Worm (Caenorhabditis elegans): ENCODE measurements around the gene F43C11.11.

F43C11.11 gene

ce11 chrII:2363673-2364072 lies at the start of gene F43C11.11:
TSS of gene F43C11.11 (minus strand) at chrII:2363773.
- no peak for TF ChIP-seq ceh-19 (GFP tag; optimal IDR thresholded peaks at IDR 0.05)
- no peak for TF ChIP-seq hlh-30 (tag; optimal IDR thresholded peaks at IDR 0.05; ENCODE audit: insufficient read depth)

ce11 chrII:2412649-2413048 lies 49.1 kb upstream of the F43C11.11 start, which contains the start of gene fbxa-182:
TSS of gene fbxa-182 (minus strand) at chrII:2412749.
- no peak for TF ChIP-seq odd-2 (tag; optimal IDR thresholded peaks at IDR 0.05)
- no peak for TF ChIP-seq K02D7.2 (tag; optimal IDR thresholded peaks at IDR 0.05)
- TF ChIP-seq K09A11.1 (tag; optimal IDR thresholded peaks at IDR 0.05; ENCODE audit: insufficient read depth): no peak
- TF ChIP-seq C08G9.2 (tag; optimal IDR thresholded peaks at IDR 0.05): no peak
- TF ChIP-seq elt-2 (tag; optimal IDR thresholded peaks at IDR 0.05): no peak
- no peak for TF ChIP-seq ref-2 (tag; optimal IDR thresholded peaks at IDR 0.05)
- no peak for TF ChIP-seq ceh-9 (tag; optimal IDR thresholded peaks at IDR 0.05)
- no peak for TF ChIP-seq ceh-2 (tag; optimal IDR thresholded peaks at IDR 0.05)

ce11 chrII:2411555-2411954 lies 48.0 kb upstream of the F43C11.11 start:
- no peak for TF ChIP-seq dve-1 (tag; optimal IDR thresholded peaks at IDR 0.05)
- TF ChIP-seq mec-3 (tag; optimal IDR thresholded peaks at IDR 0.05; ENCODE audit: borderline replicate concordance): no peak
- TF ChIP-seq unc-55 (GFP tag; optimal IDR thresholded peaks at IDR 0.05): no peak
- no peak for TF ChIP-seq pax-1 (tag; optimal IDR thresholded peaks at IDR 0.05)
- no peak for TF ChIP-seq nfya-1 (tag; optimal IDR thresholded peaks at IDR 0.05)
- TF ChIP-seq ceh-48 (tag; optimal IDR thresholded peaks at IDR 0.05): no peak
- TF ChIP-seq npax-4 (tag; optimal IDR thresholded peaks at IDR 0.05): no peak
- no peak for TF ChIP-seq pqm-1 (tag; optimal IDR thresholded peaks at IDR 0.05)

- no peak for TF ChIP-seq F13H6.1 (tag; optimal IDR thresholded peaks at IDR 0.05)
- TF ChIP-seq gmeb-2 (tag; optimal IDR thresholded peaks at IDR 0.05): no peak
- TF ChIP-seq C08G9.2 (tag; optimal IDR thresholded peaks at IDR 0.05): no peak
- no peak for TF ChIP-seq pha-4 (tag; optimal IDR thresholded peaks at IDR 0.05)
- TF ChIP-seq madf-2 (tag; optimal IDR thresholded peaks at IDR 0.05): no peak
- no peak for TF ChIP-seq ztf-16 (tag; optimal IDR thresholded peaks at IDR 0.05)
- TF ChIP-seq ceh-6 (GFP tag; optimal IDR thresholded peaks at IDR 0.05): no peak
- TF ChIP-seq sdc-2 (tag; optimal IDR thresholded peaks at IDR 0.05): no peak
- no peak for TF ChIP-seq unc-86 (tag; optimal IDR thresholded peaks at IDR 0.05)
- TF ChIP-seq odd-2 (tag; optimal IDR thresholded peaks at IDR 0.05): no peak
- no peak for TF ChIP-seq pqm-1 (tag; optimal IDR thresholded peaks at IDR 0.05)
- TF ChIP-seq ceh-19 (GFP tag; optimal IDR thresholded peaks at IDR 0.05): no peak
- TF ChIP-seq nfya-1 (tag; optimal IDR thresholded peaks at IDR 0.05): no peak
These were observed 47.5 kb upstream of the F43C11.11 start for ce11 chrII:2411093-2411492.

- TF ChIP-seq ceh-31 (tag; optimal IDR thresholded peaks at IDR 0.05): no peak
- TF ChIP-seq hlh-30 (tag; optimal IDR thresholded peaks at IDR 0.05; ENCODE audit: insufficient read depth): no peak
- no peak for TF ChIP-seq sox-4 (tag; optimal IDR thresholded peaks at IDR 0.05)
- no peak for TF ChIP-seq unc-86 (tag; optimal IDR thresholded peaks at IDR 0.05)
- TF ChIP-seq mec-3 (tag; optimal IDR thresholded peaks at IDR 0.05; ENCODE audit: borderline replicate concordance): no peak
These were observed 40.4 kb upstream of the F43C11.11 start, which contains the start of gene F16G10.1 for ce11 chrII:2403984-2404383. TSS of gene F16G10.1 (plus strand) at chrII:2404284.

ce11 chrII:2399810-2400209 lies 36.2 kb upstream of the F43C11.11 start:
- TF ChIP-seq ttx-3 (tag; optimal IDR thresholded peaks at IDR 0.05) (no peak), zip-5 (tag; optimal IDR thresholded peaks at IDR 0.05) (no peak), ceh-18 (tag; optimal IDR thresholded peaks at IDR 0.05) (no peak), lin-11 (tag; optimal IDR thresholded peaks at IDR 0.05) (no peak), ets-4 (tag; optimal IDR thresholded peaks at IDR 0.05) (no peak), ref-2 (tag; optimal IDR thresholded peaks at IDR 0.05) (no peak), rnt-1 (tag; optimal IDR thresholded peaks at IDR 0.05) (no peak), unc-86 (tag; optimal IDR thresholded peaks at IDR 0.05) (no peak)

All from whole organism, late embryonic.